Worm (Caenorhabditis elegans) whole organism, midembryonic: ENCODE data around the gene scl-9.
A peak's percentile ranks its signal among the peaks of the same experiment; 100 is the strongest.

Source experiments
- T22C8.4 ChIP-seq: fragments of 200-800 bp; sonication (Bioruptor generic); IDR thresholded peaks from 2 replicates; pipeline ENCODE4 v1.3.6; 2022; ENCODE audit warnings: missing genetic modification characterization, missing compliant biosample characterization
- cog-1 ChIP-seq: sonication (generic microtip); optimal IDR thresholded peaks from 2 replicates; lab custom pipeline; 2016; ENCODE audit warnings: missing genetic modification characterization, missing compliant biosample characterization
- flt-1 ChIP-seq: fragments of 200-800 bp; sonication (Bioruptor generic); IDR thresholded peaks from 2 replicates; pipeline ENCODE4 v1.3.6; 2022; ENCODE audit warnings: missing genetic modification characterization, missing compliant biosample characterization
- klf-2 ChIP-seq: fragments of 200-800 bp; sonication (Bioruptor generic); conservative IDR thresholded peaks from 2 replicates; pipeline ENCODE4 v1.3.6; 2022; ENCODE audit warnings: missing genetic modification reagents, missing genetic modification characterization, missing compliant biosample characterization
- med-1 ChIP-seq: sonication (generic microtip); optimal IDR thresholded peaks from 2 replicates; lab custom pipeline; 2017; ENCODE audit warnings: missing genetic modification characterization, mild to moderate bottlenecking, missing compliant biosample characterization, antibody characterized with exemption, missing genetic modification reagents; ENCODE audit not compliant: insufficient read depth
- ref-1 ChIP-seq: fragments of 200-800 bp; sonication (Bioruptor generic); conservative IDR thresholded peaks from 2 replicates; pipeline ENCODE4 v1.3.6; 2022; ENCODE audit warnings: missing genetic modification reagents, missing genetic modification characterization, missing compliant biosample characterization
- tab-1 ChIP-seq: fragments of 200-800 bp; sonication (Bioruptor generic); IDR thresholded peaks from 2 replicates; pipeline ENCODE4 v1.3.6; 2022; ENCODE audit warnings: missing genetic modification characterization, missing compliant biosample characterization
- ztf-23 ChIP-seq: fragments of 200-800 bp; sonication (Bioruptor generic); IDR thresholded peaks from 2 replicates; pipeline ENCODE4 v1.3.6; 2022; ENCODE audit warnings: missing genetic modification reagents, missing genetic modification characterization, missing compliant biosample characterization
- ztf-29 ChIP-seq: fragments of 200-800 bp; sonication (Bioruptor generic); IDR thresholded peaks from 2 replicates; pipeline ENCODE4 v1.3.6; 2022; ENCODE audit warnings: missing genetic modification reagents, missing genetic modification characterization, missing compliant biosample characterization

scl-9 gene

DNA sequence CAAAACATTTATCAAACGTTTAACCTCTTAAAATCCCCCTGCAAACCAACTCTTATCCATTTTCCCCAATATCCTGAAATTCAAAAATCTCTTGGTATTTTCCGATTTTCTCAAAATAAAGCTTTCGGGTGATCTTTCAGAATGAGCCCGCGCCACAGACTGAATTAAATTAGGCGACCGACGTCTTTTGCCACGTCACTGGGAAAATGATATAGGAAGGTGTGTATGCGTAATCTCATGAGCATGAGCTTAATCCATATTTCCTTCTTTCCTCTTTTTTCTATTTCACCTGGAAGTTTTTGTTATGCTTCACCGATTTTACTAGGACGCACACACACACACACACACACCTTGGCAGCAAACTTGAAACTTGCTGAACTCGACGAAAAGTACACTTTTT lies 25.9 kb upstream of the scl-9 start:
- TF ChIP-seq ztf-29 (GFP tag; lab: Robert Waterston, UW) (no peak), med-1 (GFP tag; lab: Kevin White, UChicago) (no peak), cog-1 (tag; lab: Kevin White, UChicago) (no peak), ref-1 (GFP tag; lab: Robert Waterston, UW) (no peak), T22C8.4 (no peak), tab-1 (GFP tag; lab: Robert Waterston, UW) (no peak), flt-1 (GFP tag; lab: Robert Waterston, UW) (no peak), ztf-23 (no peak)

DNA sequence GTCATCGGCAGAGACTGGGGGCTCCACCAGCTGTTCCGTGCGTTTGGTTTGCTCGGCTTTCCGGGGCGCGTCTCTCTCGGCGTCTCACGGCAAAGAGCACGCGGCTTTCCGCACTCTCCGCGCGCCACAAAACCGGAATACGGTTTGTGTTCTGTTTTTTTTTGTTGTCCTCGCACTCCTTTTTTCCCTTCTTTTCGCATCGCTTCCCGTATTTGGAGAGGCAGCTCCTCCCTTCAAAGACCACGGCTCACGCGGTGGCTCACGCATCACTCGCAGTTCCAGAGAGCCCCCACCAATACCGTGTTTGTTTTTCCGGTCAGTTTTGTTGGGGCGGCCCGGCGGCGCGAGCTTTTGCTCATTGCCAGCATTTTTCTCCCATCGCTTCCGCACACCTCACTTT lies 24.1 kb upstream of the scl-9 start:
- TF ChIP-seq ztf-23 (0 out of 2 replicates have a peak, but pooled peaks have one; percentile 21), med-1 (GFP tag; lab: Kevin White, UChicago) (no peak), klf-2 (GFP tag; lab: Robert Waterston, UW) (no peak)

DNA sequence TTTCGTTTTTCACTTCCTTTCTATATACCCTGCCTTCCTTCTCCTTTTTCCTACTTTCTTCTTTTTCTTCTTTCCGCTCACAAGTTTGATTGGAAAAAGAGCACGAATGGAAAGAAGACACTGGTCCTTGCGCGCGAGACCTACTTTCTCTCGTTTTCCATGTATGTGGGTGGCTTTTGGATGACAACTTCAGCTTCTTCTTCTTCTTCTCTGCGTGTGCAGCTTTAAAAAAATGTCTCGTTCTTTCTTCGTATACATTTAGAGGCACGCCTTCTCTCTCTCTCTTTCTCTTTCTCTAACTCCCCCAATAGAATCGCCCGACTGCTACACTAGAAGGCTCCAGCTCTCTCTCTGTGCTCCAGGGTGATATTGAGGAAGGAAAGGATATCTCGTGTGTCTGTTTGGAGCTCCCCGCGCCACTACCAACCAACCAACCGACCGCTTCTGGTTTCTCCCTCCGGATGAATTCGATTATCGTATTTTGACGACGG lies 21.1 kb upstream of the scl-9 start:
- no peak for TF ChIP-seq tab-1 (GFP tag; lab: Robert Waterston, UW)
- no peak for TF ChIP-seq ztf-29 (GFP tag; lab: Robert Waterston, UW)
- TF ChIP-seq T22C8.4 = no peak
- no peak for TF ChIP-seq ztf-23
- TF ChIP-seq cog-1 (tag; lab: Kevin White, UChicago) = no peak
- no peak for TF ChIP-seq ref-1 (GFP tag; lab: Robert Waterston, UW)
- no peak for TF ChIP-seq flt-1 (GFP tag; lab: Robert Waterston, UW)
- TF ChIP-seq med-1 (GFP tag; lab: Kevin White, UChicago) = no peak
- no peak for TF ChIP-seq klf-2 (GFP tag; lab: Robert Waterston, UW)

DNA sequence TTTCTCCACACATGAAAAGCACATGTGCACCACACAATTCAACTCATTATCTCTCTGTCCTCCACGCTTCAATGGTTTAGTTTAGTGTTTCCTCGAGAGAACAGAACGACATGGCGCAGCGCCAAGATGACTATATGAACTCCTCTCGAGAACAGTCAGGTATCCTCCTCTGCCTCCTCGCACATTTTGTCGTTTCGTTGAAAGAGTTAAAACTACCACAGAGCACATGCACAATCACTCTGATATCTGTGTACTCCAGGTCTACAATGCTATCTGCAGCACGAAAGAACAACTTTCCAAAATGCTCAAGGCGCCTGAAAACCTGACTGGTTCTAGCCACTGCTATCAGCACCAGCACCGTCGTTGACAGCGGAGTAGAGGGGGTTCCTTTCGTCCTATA lies 20.2 kb upstream of the scl-9 start:
- TF ChIP-seq cog-1 (tag; lab: Kevin White, UChicago) = no peak
- no peak for TF ChIP-seq med-1 (GFP tag; lab: Kevin White, UChicago)
- TF ChIP-seq klf-2 (GFP tag; lab: Robert Waterston, UW) = no peak
- no peak for TF ChIP-seq flt-1 (GFP tag; lab: Robert Waterston, UW)
- no peak for TF ChIP-seq tab-1 (GFP tag; lab: Robert Waterston, UW)
- TF ChIP-seq ztf-23 = no peak

DNA sequence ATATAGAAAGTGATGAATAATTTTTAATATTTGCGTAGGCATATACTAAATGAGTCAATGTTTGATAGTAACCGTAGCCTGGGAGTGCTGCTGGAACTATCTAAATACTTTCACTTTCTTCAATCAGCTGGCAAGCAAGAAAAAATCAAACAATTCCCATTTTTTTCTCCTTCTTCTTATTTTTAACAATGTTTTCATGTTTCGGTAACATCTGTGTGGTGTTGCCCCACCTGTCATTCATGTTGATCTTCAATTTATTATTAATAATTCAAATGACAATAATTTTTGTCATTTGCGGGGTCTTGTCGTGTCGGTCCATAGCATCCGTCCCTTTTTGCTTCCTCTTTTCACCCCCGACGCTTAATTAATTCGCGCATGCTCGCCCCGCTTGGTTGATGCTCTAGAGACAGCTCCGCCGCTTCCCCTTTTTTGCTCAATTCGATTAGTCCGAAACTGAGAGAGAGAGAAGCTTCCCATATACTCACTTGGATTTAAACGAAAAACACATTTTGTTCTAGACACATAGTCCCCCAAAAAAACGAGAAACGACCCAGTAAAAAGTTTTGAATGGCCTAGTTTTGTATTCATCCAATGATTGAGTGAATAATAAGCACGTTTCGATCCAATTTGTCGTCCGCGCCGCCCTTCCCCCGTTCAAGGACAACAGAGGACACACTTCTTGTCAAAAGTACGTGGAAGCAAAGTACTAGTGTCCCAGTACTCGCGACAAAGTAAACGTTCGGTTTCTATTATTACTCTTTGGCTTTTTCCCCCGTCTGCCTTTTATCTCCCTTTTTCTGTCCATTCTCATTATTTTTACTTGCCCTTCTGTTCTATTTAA lies 18.9 kb upstream of the scl-9 start:
- TF ChIP-seq cog-1 (tag; lab: Kevin White, UChicago) (peak; percentile 6), klf-2 (GFP tag; lab: Robert Waterston, UW) (no peak)

DNA sequence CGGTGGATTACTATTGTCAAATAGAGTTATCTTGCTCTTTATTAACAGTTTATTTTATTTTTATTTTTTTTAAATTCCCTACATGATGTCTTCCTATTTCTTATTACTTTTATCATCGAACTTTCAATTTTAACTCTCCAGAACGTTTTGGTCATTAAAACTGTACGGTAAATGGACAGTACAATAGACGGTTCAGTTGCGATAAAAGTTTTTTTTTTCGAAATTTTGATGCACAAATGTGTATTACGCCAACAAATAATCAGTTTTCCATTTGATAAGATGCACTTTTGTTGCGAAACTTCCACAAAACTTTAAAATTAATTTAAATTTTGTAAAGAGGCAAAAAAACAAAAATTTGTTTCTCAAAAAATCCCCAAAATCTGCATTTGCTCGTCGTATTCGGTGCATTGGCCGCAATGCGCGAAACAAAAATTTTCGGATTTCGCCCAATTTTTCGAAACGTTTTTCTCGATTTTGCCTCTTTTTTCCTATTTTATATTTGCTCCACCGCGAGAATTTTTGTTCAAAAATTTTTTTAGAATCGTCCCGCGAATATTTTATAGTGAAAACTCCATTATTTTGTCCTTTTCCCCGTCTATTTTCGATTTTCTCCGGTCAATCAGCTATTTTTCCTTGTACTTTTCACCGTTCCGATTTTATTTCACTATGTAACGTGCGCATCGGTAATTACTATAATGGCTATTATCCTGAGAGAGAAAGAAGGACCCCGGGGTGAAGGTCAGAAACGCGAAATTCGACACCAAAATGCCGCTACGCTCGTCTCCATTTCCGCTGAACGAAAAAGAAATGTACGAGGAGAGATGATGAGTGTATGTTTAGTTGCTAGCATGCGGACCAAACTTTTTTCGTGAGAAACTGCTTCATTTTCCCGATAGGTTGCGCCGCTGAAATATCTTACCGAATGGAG lies 17.9 kb upstream of the scl-9 start:
- TF ChIP-seq med-1 (GFP tag; lab: Kevin White, UChicago) = no peak
- TF ChIP-seq klf-2 (GFP tag; lab: Robert Waterston, UW) = no peak
- no peak for TF ChIP-seq T22C8.4
- no peak for TF ChIP-seq flt-1 (GFP tag; lab: Robert Waterston, UW)
- TF ChIP-seq ztf-29 (GFP tag; lab: Robert Waterston, UW) = no peak
- no peak for TF ChIP-seq ztf-23
- no peak for TF ChIP-seq tab-1 (GFP tag; lab: Robert Waterston, UW)
- TF ChIP-seq ref-1 (GFP tag; lab: Robert Waterston, UW) = no peak
- no peak for TF ChIP-seq cog-1 (tag; lab: Kevin White, UChicago)

DNA sequence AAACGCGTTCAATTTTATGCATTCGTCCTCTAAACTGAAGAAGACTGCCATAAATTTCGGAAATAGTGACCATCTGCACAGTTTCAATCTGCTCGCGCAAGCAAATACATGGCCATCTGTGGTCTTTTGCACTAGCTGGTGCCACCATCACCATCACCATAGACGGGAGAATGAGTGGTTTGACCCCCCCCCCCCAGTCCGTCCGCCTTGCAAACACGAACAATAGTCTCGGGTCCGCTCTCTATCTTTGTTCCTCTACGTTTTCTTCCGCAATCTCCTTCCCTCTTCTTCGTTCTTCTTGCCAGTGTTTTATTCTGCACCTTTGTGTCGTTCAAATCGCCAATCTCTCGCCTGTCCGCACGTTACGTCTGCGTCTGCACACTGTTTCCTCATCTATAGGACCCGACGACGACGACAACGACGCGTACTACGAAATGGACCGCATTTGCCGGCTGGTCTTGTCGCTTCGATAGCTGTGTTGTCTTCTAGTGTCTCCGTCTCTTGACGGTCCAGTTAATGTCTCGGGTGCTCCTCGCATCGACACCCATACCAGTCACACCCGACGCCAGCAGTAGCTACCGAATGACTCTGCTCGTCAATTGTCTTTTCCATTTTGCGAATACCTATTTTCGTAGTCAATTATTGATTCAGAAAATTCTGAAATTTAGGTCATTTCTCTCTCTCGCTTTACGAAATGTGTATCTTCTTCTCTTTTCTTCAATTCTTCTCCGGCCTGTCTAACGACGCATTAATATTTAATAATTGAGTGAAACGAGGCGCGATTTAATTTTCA lies 17.1 kb upstream of the scl-9 start:
- TF ChIP-seq cog-1 (tag; lab: Kevin White, UChicago) = peak; percentile 46
- no peak for TF ChIP-seq ztf-29 (GFP tag; lab: Robert Waterston, UW)
- 0 out of 2 replicates have a peak, but pooled peaks have one; percentile 49 for TF ChIP-seq tab-1 (GFP tag; lab: Robert Waterston, UW)
- TF ChIP-seq flt-1 (GFP tag; lab: Robert Waterston, UW) = 0 out of 2 replicates have a peak, but pooled peaks have one; percentile 3
- TF ChIP-seq klf-2 (GFP tag; lab: Robert Waterston, UW) = no peak
- no peak for TF ChIP-seq T22C8.4
- TF ChIP-seq med-1 (GFP tag; lab: Kevin White, UChicago) = no peak
- TF ChIP-seq ztf-23 = no peak; the same call in 1 of the 2 replicates
- no peak for TF ChIP-seq ref-1 (GFP tag; lab: Robert Waterston, UW)

DNA sequence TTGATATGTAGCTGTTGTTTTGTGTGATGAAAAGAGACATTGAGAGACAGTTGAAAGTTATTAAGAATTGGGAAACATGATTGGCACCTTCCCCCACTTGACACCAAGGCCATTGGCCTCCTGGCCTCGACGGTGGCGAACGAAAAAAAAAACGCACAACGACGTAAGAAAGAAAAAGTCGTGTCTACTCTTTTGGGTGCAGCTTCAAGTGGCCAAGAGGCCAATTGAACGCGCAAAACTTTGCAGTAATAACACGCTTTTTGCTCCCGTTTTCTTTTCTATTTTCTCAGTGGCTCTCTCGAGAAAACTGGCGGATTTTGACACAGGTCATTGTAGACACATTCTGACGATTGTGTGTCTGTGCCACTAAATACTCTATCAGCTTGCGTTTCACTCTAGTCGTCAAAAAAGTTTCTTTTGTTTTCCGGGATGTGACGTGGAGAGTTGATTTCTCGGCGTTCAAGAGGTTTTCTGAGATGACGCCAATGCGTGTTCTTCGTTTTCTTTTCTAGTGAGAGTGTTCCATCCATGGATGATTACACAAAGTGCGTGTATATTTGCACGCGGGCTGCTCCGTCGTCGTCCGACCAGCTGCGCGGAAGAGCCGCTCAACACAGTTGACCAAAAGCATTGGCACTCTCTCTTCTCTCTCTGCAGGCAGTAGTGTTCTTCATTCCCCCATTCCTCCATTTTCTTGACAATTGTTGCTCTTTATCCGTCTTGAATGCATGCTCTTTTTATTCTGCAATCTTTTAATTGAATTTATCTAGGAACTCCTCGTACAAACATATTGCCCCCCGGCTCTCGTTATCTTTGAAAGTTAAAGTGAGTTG lies 16.3 kb upstream of the scl-9 start:
- TF ChIP-seq ztf-29 (GFP tag; lab: Robert Waterston, UW) (no peak), cog-1 (tag; lab: Kevin White, UChicago) (peak; percentile 20), T22C8.4 (no peak), tab-1 (GFP tag; lab: Robert Waterston, UW) (0 out of 2 replicates have a peak, but pooled peaks have one; percentile 63), med-1 (GFP tag; lab: Kevin White, UChicago) (no peak), ref-1 (GFP tag; lab: Robert Waterston, UW) (no peak), ztf-23 (no peak), flt-1 (GFP tag; lab: Robert Waterston, UW) (no peak), klf-2 (GFP tag; lab: Robert Waterston, UW) (no peak; the same call in 1 of the 2 replicates)
